Worm (Caenorhabditis elegans) whole organism, L2 larva: Measurements from ENCODE around the gene F49C5.11.

Source experiments
- R02D3.7 ChIP-seq: fragments of 150-350 bp; optimal IDR thresholded peaks from 2 replicates; lab custom pipeline; 2014; ENCODE audit warnings: missing biosample characterization, missing genetic modification characterization
- Y55F3AM.14 ChIP-seq: fragments of 200-800 bp; sonication (Bioruptor generic); optimal IDR thresholded peaks from 2 replicates; lab custom pipeline; 2018; ENCODE audit warnings: mild to moderate bottlenecking, missing genetic modification characterization, missing compliant biosample characterization
- alr-1 ChIP-seq: fragments of 150-350 bp; optimal IDR thresholded peaks from 2 replicates; lab custom pipeline; 2014; ENCODE audit warnings: missing biosample characterization, missing genetic modification characterization
- aly-2 ChIP-seq: fragments of 150-350 bp; optimal IDR thresholded peaks from 2 replicates; lab custom pipeline; 2014; ENCODE audit warnings: missing biosample characterization, missing genetic modification characterization
- ama-1 ChIP-seq: fragments of 150-350 bp; optimal IDR thresholded peaks from 2 replicates; lab custom pipeline; 2018; ENCODE audit warnings: inconsistent platforms
- blmp-1 ChIP-seq: sonication (generic microtip); optimal IDR thresholded peaks from 2 replicates; lab custom pipeline; 2017; ENCODE audit warnings: missing genetic modification characterization, mild to moderate bottlenecking, missing compliant biosample characterization, antibody characterized with exemption, moderate library complexity; ENCODE audit not compliant: insufficient read depth
- crh-2 ChIP-seq: sonication (generic microtip); optimal IDR thresholded peaks from 2 replicates; lab custom pipeline; 2017; ENCODE audit warnings: missing biosample characterization, missing genetic modification characterization
- egl-27 ChIP-seq: sonication (generic microtip); optimal IDR thresholded peaks from 3 replicates; lab custom pipeline; 2017; ENCODE audit warnings: missing biosample characterization, missing genetic modification reagents, missing genetic modification characterization
- elt-1 ChIP-seq: fragments of 150-350 bp; optimal IDR thresholded peaks from 2 replicates; lab custom pipeline; 2014; ENCODE audit warnings: missing biosample characterization, missing genetic modification characterization
- elt-3 ChIP-seq: sonication (generic microtip); optimal IDR thresholded peaks from 2 replicates; lab custom pipeline; 2017; ENCODE audit warnings: missing biosample characterization, missing genetic modification characterization
- fos-1 ChIP-seq: fragments of 150-350 bp; optimal IDR thresholded peaks from 2 replicates; lab custom pipeline; 2014; ENCODE audit warnings: missing biosample characterization, missing genetic modification characterization
- gmeb-1 ChIP-seq: fragments of 150-350 bp; optimal IDR thresholded peaks from 2 replicates; lab custom pipeline; 2014; ENCODE audit warnings: missing biosample characterization, missing genetic modification characterization
- lin-13 ChIP-seq: fragments of 150-350 bp; optimal IDR thresholded peaks from 2 replicates; lab custom pipeline; 2014; ENCODE audit warnings: missing biosample characterization, missing genetic modification reagents, missing genetic modification characterization
- lin-39 ChIP-seq: fragments of 150-350 bp; optimal IDR thresholded peaks from 2 replicates; lab custom pipeline; 2014; ENCODE audit warnings: missing biosample characterization, missing genetic modification reagents, missing genetic modification characterization
- lsy-2 ChIP-seq, 2 experiments: fragments of 150-350 bp in 1 of 2; sonication (generic microtip) in 1 of 2; optimal IDR thresholded peaks; 2 replicates each; lab custom pipeline; 2014 to 2017; ENCODE audit warnings: missing biosample characterization in 2 of 2, missing genetic modification characterization in 2 of 2
- mab-5 ChIP-seq: fragments of 150-350 bp; optimal IDR thresholded peaks from 2 replicates; lab custom pipeline; 2014; ENCODE audit warnings: missing biosample characterization, missing genetic modification characterization
- mdl-1 ChIP-seq, 2 experiments: fragments of 150-350 bp in 1 of 2; sonication (generic microtip) in 1 of 2; optimal IDR thresholded peaks; 2 replicates each; lab custom pipeline; 2017; ENCODE audit warnings: missing biosample characterization in 2 of 2, missing genetic modification characterization in 2 of 2
- nhr-11 ChIP-seq: fragments of 150-350 bp; optimal IDR thresholded peaks from 2 replicates; lab custom pipeline; 2014; ENCODE audit warnings: missing biosample characterization, missing genetic modification characterization
- nhr-12 ChIP-seq: fragments of 150-350 bp; optimal IDR thresholded peaks from 2 replicates; lab custom pipeline; 2014; ENCODE audit warnings: missing biosample characterization, missing genetic modification characterization
- nhr-129 ChIP-seq: fragments of 150-350 bp; optimal IDR thresholded peaks from 2 replicates; lab custom pipeline; 2014; ENCODE audit warnings: missing biosample characterization, missing genetic modification characterization
- nhr-21 ChIP-seq: fragments of 150-350 bp; optimal IDR thresholded peaks from 2 replicates; lab custom pipeline; 2014; ENCODE audit warnings: missing biosample characterization, missing genetic modification characterization
- nhr-237 ChIP-seq: fragments of 150-350 bp; optimal IDR thresholded peaks from 2 replicates; lab custom pipeline; 2014; ENCODE audit warnings: missing biosample characterization, missing genetic modification characterization
- nhr-25 ChIP-seq: fragments of 150-350 bp; sonication (generic microtip); optimal IDR thresholded peaks from 3 replicates; lab custom pipeline; 2014; ENCODE audit warnings: missing biosample characterization, missing genetic modification characterization
- nhr-6 ChIP-seq: fragments of 150-350 bp; optimal IDR thresholded peaks from 2 replicates; lab custom pipeline; 2014; ENCODE audit warnings: missing biosample characterization, missing genetic modification characterization
- sem-4 ChIP-seq: fragments of 150-350 bp; optimal IDR thresholded peaks from 2 replicates; lab custom pipeline; 2014; ENCODE audit warnings: missing biosample characterization, missing genetic modification reagents, missing genetic modification characterization
- skn-1 ChIP-seq: sonication (generic microtip); optimal IDR thresholded peaks from 2 replicates; lab custom pipeline; 2017; ENCODE audit warnings: missing biosample characterization, missing genetic modification characterization
- sma-3 ChIP-seq: sonication (generic microtip); optimal IDR thresholded peaks from 2 replicates; lab custom pipeline; 2016; ENCODE audit warnings: missing genetic modification reagents, missing genetic modification characterization, missing compliant biosample characterization
- sma-9 ChIP-seq, 2 experiments: fragments of 150-350 bp in 1 of 2; sonication (generic microtip) in 1 of 2; optimal IDR thresholded peaks; 2 replicates each; lab custom pipeline; 2014 to 2016; ENCODE audit warnings: missing genetic modification characterization in 2 of 2, mild to moderate bottlenecking in 1 of 2, missing biosample characterization in 1 of 2, missing compliant biosample characterization in 1 of 2, missing genetic modification reagents in 1 of 2, moderate library complexity in 1 of 2
- snpc-4 ChIP-seq: fragments of 150-350 bp; optimal IDR thresholded peaks from 2 replicates; lab custom pipeline; 2014; ENCODE audit warnings: missing biosample characterization, missing genetic modification characterization
- unc-39 ChIP-seq: fragments of 150-350 bp; optimal IDR thresholded peaks from 2 replicates; lab custom pipeline; 2014; ENCODE audit warnings: missing biosample characterization, missing genetic modification characterization
- unc-62 ChIP-seq: fragments of 150-350 bp; optimal IDR thresholded peaks from 2 replicates; lab custom pipeline; 2014; ENCODE audit warnings: missing biosample characterization, missing genetic modification reagents, missing genetic modification characterization
- ztf-1 ChIP-seq: fragments of 200-800 bp; sonication (Bioruptor generic); conservative IDR thresholded peaks from 2 replicates; pipeline ENCODE4 v1.3.6; 2022; ENCODE audit warnings: missing genetic modification characterization, missing compliant biosample characterization
- ztf-11 ChIP-seq: sonication (generic microtip); optimal IDR thresholded peaks from 2 replicates; lab custom pipeline; 2017; ENCODE audit warnings: missing biosample characterization, missing genetic modification characterization
- ztf-4 ChIP-seq: fragments of 150-350 bp; optimal IDR thresholded peaks from 2 replicates; lab custom pipeline; 2014; ENCODE audit warnings: missing biosample characterization, missing genetic modification characterization

F49C5.11 gene

ce11 chrII:12516313-12516712 is 39.4 kb upstream of the F49C5.11 start, which contains the start of gene srh-61:
Gene srh-61 (minus strand): TSS chrII:12516413.
- TF ChIP-seq nhr-12 (tag; lab: Kevin White, UChicago) (no peak), lin-39 (tag; lab: Kevin White, UChicago) (no peak), sem-4 (tag; lab: Kevin White, UChicago) (no peak), sma-3 (GFP tag; lab: Kevin White, UChicago) (no peak), ztf-1 (GFP tag; lab: Robert Waterston, UW) (no peak), fos-1 (tag; lab: Kevin White, UChicago) (no peak), unc-39 (tag; lab: Kevin White, UChicago) (no peak), nhr-6 (tag; lab: Kevin White, UChicago) (no peak), mab-5 (tag; lab: Kevin White, UChicago) (no peak), snpc-4 (tag; lab: Kevin White, UChicago) (no peak)

- TF ChIP-seq elt-1 (tag; lab: Kevin White, UChicago) (no peak), nhr-11 (tag; lab: Kevin White, UChicago) (no peak), crh-2 (no peak), sma-9 (GFP tag; optimal IDR thresholded peaks at IDR 0.05; lab: Kevin White, UChicago) (no peak), sma-9 (tag; optimal IDR thresholded peaks at IDR 0.05; lab: Kevin White, UChicago) (no peak), nhr-129 (no peak), unc-39 (tag; lab: Kevin White, UChicago) (no peak), R02D3.7 (tag; lab: Kevin White, UChicago) (no peak), lin-13 (GFP tag; lab: Kevin White, UChicago) (no peak), ztf-11 (no peak)
Measured at ce11 chrII:12518008-12518407, 37.7 kb upstream of the F49C5.11 start.

- TF ChIP-seq R02D3.7 (tag; lab: Kevin White, UChicago) (no peak), ztf-11 (no peak), fos-1 (tag; lab: Kevin White, UChicago) (peak; percentile 78), crh-2 (peak; percentile 55), sma-9 (GFP tag; optimal IDR thresholded peaks at IDR 0.05; lab: Kevin White, UChicago) (peak; percentile 33), sma-9 (tag; optimal IDR thresholded peaks at IDR 0.05; lab: Kevin White, UChicago) (no peak)
Measured at ce11 chrII:12518809-12519344, 36.8 kb upstream of the F49C5.11 start, which contains the start of gene srh-70. Gene srh-70 (minus strand): TSS chrII:12518859.

ce11 chrII:12519616-12520015 is 36.1 kb upstream of the F49C5.11 start, which contains the start of gene ceh-99:
Gene ceh-99 (plus strand): TSS chrII:12519981.
- no peak for TF ChIP-seq egl-27 (tag; lab: Kevin White, UChicago)
- TF ChIP-seq ama-1 (lab: Kevin White, UChicago): no peak
- no peak for TF ChIP-seq fos-1 (tag; lab: Kevin White, UChicago)

- no peak for TF ChIP-seq aly-2 (tag; lab: Kevin White, UChicago)
- no peak for TF ChIP-seq nhr-129
- TF ChIP-seq, all 48 proteins: peak for 0
Measured at ce11 chrII:12525526-12525925, 30.2 kb upstream of the F49C5.11 start, which contains the start of gene srx-118. Gene srx-118 (plus strand): TSS chrII:12525826.

ce11 chrII:12527947-12528346 is 27.7 kb upstream of the F49C5.11 start, which contains the start of gene srx-119:
Gene srx-119 (plus strand): TSS chrII:12528247.
- TF ChIP-seq aly-2 (tag; lab: Kevin White, UChicago) (no peak), gmeb-1 (no peak), skn-1 (tag; lab: Kevin White, UChicago) (no peak), unc-62 (GFP tag; lab: Kevin White, UChicago) (no peak), Y55F3AM.14 (GFP tag; lab: Kevin White, UChicago) (no peak), ztf-4 (tag; lab: Kevin White, UChicago) (no peak), nhr-6 (tag; lab: Kevin White, UChicago) (no peak), nhr-129 (no peak), mab-5 (tag; lab: Kevin White, UChicago) (no peak)

ce11 chrII:12530958-12531357 is 24.7 kb upstream of the F49C5.11 start, which contains the start of gene srx-120:
Gene srx-120 (plus strand): TSS chrII:12531258.
- TF ChIP-seq skn-1 (tag; lab: Kevin White, UChicago) (no peak), R02D3.7 (tag; lab: Kevin White, UChicago) (no peak), nhr-25 (tag; lab: Kevin White, UChicago) (no peak), egl-27 (tag; lab: Kevin White, UChicago) (no peak), lsy-2 (tag; optimal IDR thresholded peaks at IDR 0.05; lab: Kevin White, UChicago) (no peak), ztf-11 (no peak), elt-3 (tag; lab: Kevin White, UChicago) (no peak), alr-1 (tag; lab: Kevin White, UChicago) (no peak), nhr-21 (tag; lab: Kevin White, UChicago) (no peak), blmp-1 (tag; lab: Kevin White, UChicago) (no peak), nhr-237 (tag; lab: Kevin White, UChicago) (no peak), mdl-1 (tag; optimal IDR thresholded peaks at IDR 0.05; lab: Kevin White, UChicago) (no peak)
